Worm (Caenorhabditis elegans) whole organism, L3 larva: Measurements from ENCODE around the gene pqn-65.

Experiments
- R02D3.7 ChIP-seq: fragments of 150-350 bp; optimal IDR thresholded peaks from 2 replicates; lab custom pipeline; 2014; ENCODE audit warnings: missing biosample characterization, missing genetic modification characterization
- ama-1 ChIP-seq: fragments of 150-350 bp; optimal IDR thresholded peaks from 2 replicates; lab custom pipeline; 2018
- ceh-82 ChIP-seq: fragments of 150-350 bp; optimal IDR thresholded peaks from 2 replicates; lab custom pipeline; 2014; ENCODE audit warnings: missing biosample characterization, missing genetic modification characterization
- elt-3 ChIP-seq, 3 experiments: fragments of 150-350 bp in 1 of 3; sonication (generic microtip) in 2 of 3; optimal IDR thresholded peaks; 2 replicates in 2 of 3; 4 replicates in 1 of 3; lab custom pipeline; 2014 to 2017; ENCODE audit warnings: missing biosample characterization in 3 of 3, missing genetic modification characterization in 3 of 3
- fos-1 ChIP-seq: fragments of 150-350 bp; optimal IDR thresholded peaks from 2 replicates; lab custom pipeline; 2014; ENCODE audit warnings: missing biosample characterization, missing genetic modification characterization
- jun-1 ChIP-seq: fragments of 150-350 bp; optimal IDR thresholded peaks from 2 replicates; lab custom pipeline; 2014; ENCODE audit warnings: missing biosample characterization, missing genetic modification reagents, missing genetic modification characterization
- nfya-1 ChIP-seq: sonication (generic microtip); optimal IDR thresholded peaks from 2 replicates; lab custom pipeline; 2017; ENCODE audit warnings: missing genetic modification characterization, mild to moderate bottlenecking, missing compliant biosample characterization, antibody characterized with exemption, moderate library complexity; ENCODE audit not compliant: insufficient read depth
- nhr-11 ChIP-seq: fragments of 150-350 bp; optimal IDR thresholded peaks from 2 replicates; lab custom pipeline; 2014; ENCODE audit warnings: missing biosample characterization, missing genetic modification characterization
- nhr-25 ChIP-seq: sonication (generic microtip); optimal IDR thresholded peaks from 2 replicates; lab custom pipeline; 2017; ENCODE audit warnings: missing biosample characterization, missing genetic modification characterization
- nhr-28 ChIP-seq: fragments of 150-350 bp; optimal IDR thresholded peaks from 2 replicates; lab custom pipeline; 2014; ENCODE audit warnings: missing biosample characterization, missing genetic modification characterization
- nhr-43 ChIP-seq: sonication (generic microtip); optimal IDR thresholded peaks from 2 replicates; lab custom pipeline; 2016; ENCODE audit warnings: mild to moderate bottlenecking, missing genetic modification characterization, missing compliant biosample characterization; ENCODE audit not compliant: poor library complexity, severe bottlenecking
- nhr-76 ChIP-seq: fragments of 150-350 bp; sonication (generic microtip); optimal IDR thresholded peaks from 5 replicates; lab custom pipeline; 2014; ENCODE audit warnings: missing biosample characterization, missing genetic modification characterization
- nhr-77 ChIP-seq: fragments of 150-350 bp; optimal IDR thresholded peaks from 2 replicates; lab custom pipeline; 2014; ENCODE audit warnings: missing biosample characterization, missing genetic modification characterization
- snpc-4 ChIP-seq: fragments of 150-350 bp; optimal IDR thresholded peaks from 2 replicates; lab custom pipeline; 2014; ENCODE audit warnings: missing biosample characterization, missing genetic modification characterization

ce11 chrX:4636143-4636542, 16.7 kb upstream of the pqn-65 start:
- TF ChIP-seq nhr-11 (tag; lab: Kevin White, UChicago) (no peak), nhr-77 (no peak), nhr-25 (no peak), elt-3 (tag; optimal IDR thresholded peaks at IDR 0.05; lab: Kevin White, UChicago) (no peak), ceh-82 (tag; lab: Kevin White, UChicago) (no peak), nhr-43 (no peak), nfya-1 (tag; lab: Kevin White, UChicago) (no peak), R02D3.7 (tag; lab: Kevin White, UChicago) (no peak), fos-1 (no peak), nhr-28 (tag; lab: Kevin White, UChicago) (no peak), snpc-4 (tag; lab: Kevin White, UChicago) (no peak), ama-1 (no peak), jun-1 (tag; lab: Kevin White, UChicago) (no peak), nhr-76 (tag; lab: Kevin White, UChicago) (no peak)
